Worm (Caenorhabditis elegans): ENCODE data around the gene Y57G11B.8.

DNA sequence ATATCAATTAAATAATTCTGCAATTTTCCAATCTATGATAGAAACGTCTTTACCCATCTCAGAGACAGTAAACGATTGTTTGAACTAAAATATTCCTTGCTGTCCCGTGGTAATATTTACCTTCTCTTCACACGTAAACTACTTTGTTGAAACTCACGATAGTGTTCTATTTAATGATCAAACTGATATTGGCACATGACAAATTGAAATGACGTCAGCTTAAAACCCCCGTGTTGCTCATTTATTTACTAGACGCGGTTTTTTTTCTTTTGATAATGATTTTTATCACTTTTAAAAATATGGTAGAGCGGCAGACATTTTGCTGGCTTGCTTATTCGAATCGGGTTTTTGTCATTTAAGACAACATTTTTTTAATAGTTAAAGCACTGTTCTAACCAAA, 16.8 kb downstream of the Y57G11B.8 start:
- TF ChIP-seq flt-1 (GFP tag; IDR thresholded peaks at IDR 0.05) (no peak), ztf-23 (GFP tag; IDR thresholded peaks at IDR 0.05) (no peak), tab-1 (GFP tag; IDR thresholded peaks at IDR 0.05) (no peak)
